Fruit fly (Drosophila melanogaster): ENCODE data around the gene JMJD7.
A peak's percentile ranks its signal among the peaks of the same experiment; 100 is the strongest.

The JMJD7 gene

dm6 chr3L:13450177-13450793 lies at the start of gene JMJD7, which contains the start of gene CG10738:
Gene JMJD7, minus strand, starts transcription at chr3L:13450283.
Gene CG10738, plus strand, starts transcription at chr3L:13450770.
- TF ChIP-seq CG17801 (GFP tag; optimal IDR thresholded peaks at IDR 0.05; ENCODE audit: partially characterized antibody): peak; percentile 69

- no peak for TF ChIP-seq CG17801 (GFP tag; optimal IDR thresholded peaks at IDR 0.05; ENCODE audit: partially characterized antibody)
These were observed 49.4 kb upstream of the JMJD7 start for dm6 chr3L:13499531-13499930.

dm6 chr3L:13497720-13498355 lies 47.8 kb upstream of the JMJD7 start:
- TF ChIP-seq CG17801 (GFP tag; optimal IDR thresholded peaks at IDR 0.05; ENCODE audit: partially characterized antibody): no peak

dm6 chr3L:13495065-13495464 lies 45.0 kb upstream of the JMJD7 start:
- no peak for TF ChIP-seq CG17801 (GFP tag; optimal IDR thresholded peaks at IDR 0.05; ENCODE audit: partially characterized antibody)

dm6 chr3L:13494363-13495015 lies 44.4 kb upstream of the JMJD7 start:
- TF ChIP-seq CG17801 (GFP tag; optimal IDR thresholded peaks at IDR 0.05; ENCODE audit: partially characterized antibody): peak; percentile 37

- TF ChIP-seq CG17801 (GFP tag; optimal IDR thresholded peaks at IDR 0.05; ENCODE audit: partially characterized antibody): no peak
These were observed 40.7 kb upstream of the JMJD7 start for dm6 chr3L:13490689-13491348.

dm6 chr3L:13489193-13489752 lies 39.2 kb upstream of the JMJD7 start:
- no peak for TF ChIP-seq CG17801 (GFP tag; optimal IDR thresholded peaks at IDR 0.05; ENCODE audit: partially characterized antibody)

- TF ChIP-seq CG17801 (GFP tag; optimal IDR thresholded peaks at IDR 0.05; ENCODE audit: partially characterized antibody): no peak
These were observed 38.2 kb upstream of the JMJD7 start for dm6 chr3L:13488129-13488876.

- no peak for TF ChIP-seq CG17801 (GFP tag; optimal IDR thresholded peaks at IDR 0.05; ENCODE audit: partially characterized antibody)
These were observed 36.8 kb upstream of the JMJD7 start for dm6 chr3L:13486860-13487404.

- TF ChIP-seq CG17801 (GFP tag; optimal IDR thresholded peaks at IDR 0.05; ENCODE audit: partially characterized antibody): no peak
These were observed 36.2 kb upstream of the JMJD7 start, which contains the start of the genes Abp1 and Tgi for dm6 chr3L:13486041-13486859. Gene Abp1, minus strand, starts transcription at chr3L:13486280. Gene Tgi, plus strand, starts transcription at chr3L:13486797.

- no peak for TF ChIP-seq CG17801 (GFP tag; optimal IDR thresholded peaks at IDR 0.05; ENCODE audit: partially characterized antibody)
These were observed 30.2 kb upstream of the JMJD7 start for dm6 chr3L:13480241-13480627.

dm6 chr3L:13479609-13480240 lies 29.6 kb upstream of the JMJD7 start:
- TF ChIP-seq CG17801 (GFP tag; optimal IDR thresholded peaks at IDR 0.05; ENCODE audit: partially characterized antibody): peak; percentile 44

- TF ChIP-seq CG17801 (GFP tag; optimal IDR thresholded peaks at IDR 0.05; ENCODE audit: partially characterized antibody): no peak
These were observed 29.1 kb upstream of the JMJD7 start for dm6 chr3L:13479204-13479600.

Measured in ovary, adult (tissue).